Fruit fly (Drosophila melanogaster) whole organism, embryonic: Measurements from ENCODE around the gene Nlg2.

Experiments used
- CG10543 ChIP-seq: fragments of 200-800 bp; sonication (Bioruptor generic); optimal IDR thresholded peaks from 3 replicates; lab custom pipeline; 2017; ENCODE audit warnings: missing biosample characterization, mild to moderate bottlenecking, missing genetic modification characterization, moderate library complexity
- CG11560 ChIP-seq: fragments of 200-800 bp; sonication (Bioruptor generic); IDR thresholded peaks from 3 replicates; pipeline ENCODE4 v1.3.6; 2022; ENCODE audit warnings: missing biosample characterization, missing genetic modification characterization
- CG31224 ChIP-seq: fragments of 200-800 bp; sonication (Bioruptor generic); IDR thresholded peaks from 2 replicates; pipeline ENCODE4 v1.3.6; 2022; ENCODE audit warnings: missing biosample characterization, missing genetic modification characterization
- CTCF ChIP-seq: fragments of 200-800 bp; sonication (Bioruptor generic); optimal IDR thresholded peaks from 2 replicates; lab custom pipeline; 2017; ENCODE audit warnings: missing biosample characterization, mild to moderate bottlenecking, missing genetic modification characterization, moderate library complexity
- Mad ChIP-seq: fragments of 200-800 bp; sonication (Bioruptor generic); optimal IDR thresholded peaks from 2 replicates; lab custom pipeline; 2016; ENCODE audit warnings: missing biosample characterization, missing genetic modification characterization
- Usf ChIP-seq: fragments of 200-800 bp; sonication (Bioruptor generic); optimal IDR thresholded peaks from 2 replicates; lab custom pipeline; 2017; ENCODE audit warnings: missing genotype, missing biosample characterization, missing genetic modification characterization
- caup ChIP-seq: fragments of 200-800 bp; sonication (Bioruptor generic); optimal IDR thresholded peaks from 3 replicates; lab custom pipeline; 2017; ENCODE audit warnings: missing biosample characterization, mild to moderate bottlenecking, missing genetic modification characterization, moderate library complexity; ENCODE audit not compliant: severe bottlenecking
- pita ChIP-seq: fragments of 200-800 bp; sonication (Bioruptor generic); optimal IDR thresholded peaks from 2 replicates; lab custom pipeline; 2017; ENCODE audit warnings: missing biosample characterization, mild to moderate bottlenecking, missing genetic modification characterization

DNA sequence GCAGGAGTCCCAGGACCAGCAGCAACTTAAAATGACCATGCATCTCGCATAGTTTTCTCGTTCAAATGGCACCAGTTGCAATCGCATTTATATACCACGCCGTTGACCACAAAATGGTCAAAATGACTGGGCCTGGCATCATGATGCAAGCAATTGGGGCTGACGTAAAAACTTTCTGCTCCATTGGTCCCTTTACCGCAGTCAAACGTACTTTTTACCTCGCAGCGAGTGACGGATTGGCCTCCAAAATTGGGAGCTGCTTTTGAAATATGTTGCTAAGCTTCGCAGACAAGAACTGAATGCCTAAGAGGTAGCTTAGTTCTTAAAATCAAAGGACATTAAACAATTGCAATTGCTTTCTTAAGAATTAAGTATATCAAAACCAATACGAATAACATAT is 41.6 kb downstream of the Nlg2 start, which contains the start of gene CG32829:
- TF ChIP-seq CG10543 (GFP tag; lab: Kevin White, UChicago) (no peak), CG11560 (tag; lab: Robert Waterston, UW) (no peak), Usf (GFP tag; lab: Kevin White, UChicago) (no peak), Mad (no peak), caup (GFP tag; lab: Kevin White, UChicago) (no peak), CG31224 (no peak), CTCF (no peak), pita (GFP tag; lab: Kevin White, UChicago) (no peak)
